Fruit fly (Drosophila melanogaster) whole organism, prepupa: ENCODE results near the gene fon.
A peak's percentile ranks its signal among the peaks of the same experiment; 100 is the strongest.

ENCODE experiments used
- Blimp-1 ChIP-seq: fragments of 200-800 bp; sonication (Bioruptor generic); optimal IDR thresholded peaks from 3 replicates; lab custom pipeline; 2017; ENCODE audit warnings: missing biosample characterization, missing genetic modification characterization, mild to moderate bottlenecking, moderate library complexity, missing genetic modification reagents
- CG10631 ChIP-seq: fragments of 200-800 bp; sonication (Bioruptor generic); optimal IDR thresholded peaks from 2 replicates; lab custom pipeline; 2016; ENCODE audit warnings: missing biosample characterization, missing genetic modification characterization
- CG10669 ChIP-seq: fragments of 200-800 bp; sonication (Bioruptor generic); optimal IDR thresholded peaks from 3 replicates; lab custom pipeline; 2018; ENCODE audit warnings: missing biosample characterization, mild to moderate bottlenecking, missing genetic modification characterization, moderate library complexity
- CG11294 ChIP-seq: fragments of 200-800 bp; sonication (Bioruptor generic); IDR thresholded peaks from 2 replicates; pipeline ENCODE4 v1.3.6; 2022; ENCODE audit warnings: missing biosample characterization, missing genetic modification characterization
- CG11762 ChIP-seq: fragments of 200-800 bp; sonication (Bioruptor generic); optimal IDR thresholded peaks from 3 replicates; lab custom pipeline; 2016; ENCODE audit warnings: missing biosample characterization, missing genetic modification characterization; ENCODE audit not compliant: insufficient read depth
- CG11902 ChIP-seq: fragments of 200-800 bp; sonication (Bioruptor generic); optimal IDR thresholded peaks from 3 replicates; lab custom pipeline; 2016; ENCODE audit warnings: missing biosample characterization, missing genetic modification characterization
- CG15336 ChIP-seq: fragments of 200-800 bp; sonication (Bioruptor generic); IDR thresholded peaks from 2 replicates; pipeline ENCODE4 v1.3.6; 2022; ENCODE audit warnings: missing biosample characterization, missing genetic modification characterization
- CG1621 ChIP-seq: fragments of 200-800 bp; sonication (Bioruptor generic); optimal IDR thresholded peaks from 3 replicates; lab custom pipeline; 2018; ENCODE audit warnings: missing biosample characterization, mild to moderate bottlenecking, missing genetic modification characterization
- CG32006 ChIP-seq: fragments of 200-800 bp; sonication (Bioruptor generic); optimal IDR thresholded peaks from 3 replicates; lab custom pipeline; 2017; ENCODE audit warnings: missing biosample characterization, mild to moderate bottlenecking, missing genetic modification characterization
- CG3919 ChIP-seq: fragments of 200-800 bp; sonication (Bioruptor generic); optimal IDR thresholded peaks from 3 replicates; lab custom pipeline; 2016; ENCODE audit warnings: missing biosample characterization, missing genetic modification characterization
- CG4318 ChIP-seq: fragments of 200-800 bp; sonication (Bioruptor generic); optimal IDR thresholded peaks from 3 replicates; lab custom pipeline; 2017; ENCODE audit warnings: missing biosample characterization, mild to moderate bottlenecking, missing genetic modification characterization
- CG6163 ChIP-seq: fragments of 200-800 bp; sonication (Bioruptor generic); IDR thresholded peaks from 3 replicates; pipeline ENCODE4 v1.3.6; 2022; ENCODE audit warnings: missing biosample characterization, missing genetic modification characterization
- CG6792 ChIP-seq: fragments of 200-800 bp; sonication (Bioruptor generic); optimal IDR thresholded peaks from 3 replicates; lab custom pipeline; 2016; ENCODE audit warnings: missing biosample characterization, missing genetic modification characterization
- CG8119 ChIP-seq: fragments of 200-800 bp; sonication (Bioruptor generic); IDR thresholded peaks from 3 replicates; pipeline ENCODE4 v1.3.6; 2022; ENCODE audit warnings: missing biosample characterization, missing genetic modification characterization
- CG8319 ChIP-seq: fragments of 200-800 bp; sonication (Bioruptor generic); optimal IDR thresholded peaks from 3 replicates; lab custom pipeline; 2016; ENCODE audit warnings: missing biosample characterization, missing genetic modification characterization
- Eip75B ChIP-seq: fragments of 200-800 bp; sonication (Bioruptor generic); optimal IDR thresholded peaks from 3 replicates; lab custom pipeline; 2016; ENCODE audit warnings: missing biosample characterization, missing genetic modification characterization
- Eip78C ChIP-seq: fragments of 200-800 bp; sonication (Bioruptor generic); peaks from one replicate; lab custom pipeline; 2016; ENCODE audit warnings: missing biosample characterization, missing genetic modification characterization
- Eip93F ChIP-seq: fragments of 200-800 bp; sonication (Bioruptor generic); optimal IDR thresholded peaks from 2 replicates; lab custom pipeline; 2016; ENCODE audit warnings: missing biosample characterization, mild to moderate bottlenecking, missing genetic modification characterization
- Ets21C ChIP-seq: fragments of 200-800 bp; sonication (Bioruptor generic); optimal IDR thresholded peaks from 3 replicates; lab custom pipeline; 2016; ENCODE audit warnings: missing biosample characterization, missing genetic modification characterization
- Ets96B ChIP-seq: fragments of 200-800 bp; optimal IDR thresholded peaks from 2 replicates; lab custom pipeline; 2019; ENCODE audit warnings: missing biosample characterization, mild to moderate bottlenecking, missing genetic modification characterization, moderate library complexity
- Hr38 ChIP-seq: sonication (Bioruptor generic); optimal IDR thresholded peaks from 2 replicates; lab custom pipeline; 2016; ENCODE audit warnings: missing biosample characterization, missing genetic modification characterization
- Hr39 ChIP-seq: fragments of 200-800 bp; sonication (Bioruptor generic); optimal IDR thresholded peaks from 2 replicates; lab custom pipeline; 2016; ENCODE audit warnings: missing biosample characterization, missing genetic modification characterization
- Hr4 ChIP-seq: fragments of 200-800 bp; sonication (Bioruptor generic); optimal IDR thresholded peaks from 3 replicates; lab custom pipeline; 2016; ENCODE audit warnings: missing biosample characterization, missing genetic modification characterization
- Lpt ChIP-seq: fragments of 200-800 bp; sonication (Bioruptor generic); optimal IDR thresholded peaks from 3 replicates; lab custom pipeline; 2016; ENCODE audit warnings: missing biosample characterization, missing genetic modification characterization
- Met ChIP-seq: fragments of 200-800 bp; sonication (Bioruptor generic); optimal IDR thresholded peaks from 3 replicates; lab custom pipeline; 2016; ENCODE audit warnings: missing biosample characterization, missing genetic modification characterization
- OdsH ChIP-seq: fragments of 200-800 bp; sonication (Bioruptor generic); optimal IDR thresholded peaks from 3 replicates; lab custom pipeline; 2016; ENCODE audit warnings: missing biosample characterization, missing genetic modification characterization
- Smox ChIP-seq: fragments of 200-800 bp; sonication (Bioruptor generic); optimal IDR thresholded peaks from 3 replicates; lab custom pipeline; 2016; ENCODE audit warnings: missing biosample characterization, missing genetic modification characterization
- Sox102F ChIP-seq: fragments of 200-800 bp; sonication (Bioruptor generic); optimal IDR thresholded peaks from 2 replicates; lab custom pipeline; 2016; ENCODE audit warnings: missing biosample characterization, mild to moderate bottlenecking, missing genetic modification characterization
- Sox15 ChIP-seq: fragments of 200-800 bp; sonication (Bioruptor generic); optimal IDR thresholded peaks from 3 replicates; lab custom pipeline; 2016; ENCODE audit warnings: missing biosample characterization, missing genetic modification characterization
- achi ChIP-seq: fragments of 200-800 bp; sonication (Bioruptor generic); optimal IDR thresholded peaks from 3 replicates; lab custom pipeline; 2016; ENCODE audit warnings: missing biosample characterization, missing genetic modification characterization
- cyc ChIP-seq: fragments of 200-800 bp; sonication (Bioruptor generic); optimal IDR thresholded peaks from 3 replicates; lab custom pipeline; 2016; ENCODE audit warnings: missing biosample characterization, missing genetic modification characterization
- dsx ChIP-seq: fragments of 200-800 bp; optimal IDR thresholded peaks from 3 replicates; lab custom pipeline; 2019; ENCODE audit warnings: missing biosample characterization, mild to moderate bottlenecking, missing genetic modification characterization, moderate library complexity; ENCODE audit not compliant: poor library complexity, severe bottlenecking
- eg ChIP-seq: fragments of 200-800 bp; sonication (Bioruptor generic); IDR thresholded peaks from 3 replicates; pipeline ENCODE4 v1.3.6; 2022; ENCODE audit warnings: missing biosample characterization, missing genetic modification characterization
- esn ChIP-seq: fragments of 200-800 bp; sonication (Bioruptor generic); optimal IDR thresholded peaks from 2 replicates; lab custom pipeline; 2016; ENCODE audit warnings: missing biosample characterization, mild to moderate bottlenecking, missing genetic modification characterization, moderate library complexity
- fd59A ChIP-seq: fragments of 200-800 bp; sonication (Bioruptor generic); optimal IDR thresholded peaks from 2 replicates; lab custom pipeline; 2017; ENCODE audit warnings: missing biosample characterization, mild to moderate bottlenecking, missing genetic modification characterization, missing genetic modification reagents
- fd85E ChIP-seq: fragments of 200-800 bp; sonication (Bioruptor generic); optimal IDR thresholded peaks from 3 replicates; lab custom pipeline; 2016; ENCODE audit warnings: missing biosample characterization, missing genetic modification characterization
- lz ChIP-seq: fragments of 200-800 bp; sonication (Bioruptor generic); optimal IDR thresholded peaks from 3 replicates; lab custom pipeline; 2016; ENCODE audit warnings: missing biosample characterization, missing genetic modification characterization
- net ChIP-seq: fragments of 200-800 bp; sonication (Bioruptor generic); optimal IDR thresholded peaks from 3 replicates; lab custom pipeline; 2016; ENCODE audit warnings: missing biosample characterization, missing genetic modification characterization
- pdm3 ChIP-seq: fragments of 200-800 bp; sonication (Bioruptor generic); optimal IDR thresholded peaks from 3 replicates; lab custom pipeline; 2016; ENCODE audit warnings: missing biosample characterization, missing genetic modification characterization
- salr ChIP-seq, 2 experiments: fragments of 200-800 bp; sonication (Bioruptor generic); optimal IDR thresholded peaks; 3 replicates each; lab custom pipeline; 2016 to 2018; ENCODE audit warnings: missing biosample characterization in 2 of 2, missing genetic modification characterization in 2 of 2, mild to moderate bottlenecking in 1 of 2
- spab ChIP-seq: fragments of 200-800 bp; sonication (Bioruptor generic); optimal IDR thresholded peaks from 2 replicates; lab custom pipeline; 2017; ENCODE audit warnings: missing biosample characterization, mild to moderate bottlenecking, missing genetic modification characterization, missing genetic modification reagents
- ss ChIP-seq, 2 experiments: fragments of 200-800 bp; sonication (Bioruptor generic); optimal IDR thresholded peaks; 2 replicates in 1 of 2; 3 replicates in 1 of 2; lab custom pipeline; 2017 to 2018; ENCODE audit warnings: mild to moderate bottlenecking in 2 of 2, missing biosample characterization in 2 of 2, missing genetic modification characterization in 2 of 2, moderate library complexity in 1 of 2
- svp ChIP-seq: fragments of 200-800 bp; sonication (Bioruptor generic); peaks from one replicate; lab custom pipeline; 2016; ENCODE audit warnings: missing biosample characterization, missing genetic modification characterization
- vri ChIP-seq: fragments of 200-800 bp; sonication (Bioruptor generic); optimal IDR thresholded peaks from 3 replicates; lab custom pipeline; 2016; ENCODE audit warnings: missing biosample characterization, mild to moderate bottlenecking, missing genetic modification characterization

The fon gene

dm6 chr2L:19402667-19403066, 16.7 kb upstream of the fon start:
- TF ChIP-seq CG11902 (GFP tag; lab: Kevin White, UChicago) (no peak), CG8319 (GFP tag; lab: Kevin White, UChicago) (no peak), Hr38 (GFP tag; lab: Kevin White, UChicago) (no peak), Ets96B (no peak), CG10631 (no peak), achi (GFP tag; lab: Kevin White, UChicago) (no peak), CG11294 (no peak), Blimp-1 (no peak), pdm3 (GFP tag; lab: Kevin White, UChicago) (no peak), Met (GFP tag; lab: Kevin White, UChicago) (no peak), spab (GFP tag; lab: Kevin White, UChicago) (no peak)

dm6 chr2L:19401914-19402313, 15.9 kb upstream of the fon start:
- TF ChIP-seq vri (GFP tag; lab: Kevin White, UChicago) (no peak), Eip75B (GFP tag; lab: Kevin White, UChicago) (no peak), CG15336 (GFP tag; lab: Robert Waterston, UW) (no peak), fd59A (GFP tag; lab: Kevin White, UChicago) (no peak), esn (GFP tag; lab: Kevin White, UChicago) (no peak), CG6792 (no peak), salr (GFP tag; optimal IDR thresholded peaks at IDR 0.05; lab: Kevin White, UChicago) (no peak), cyc (no peak), Ets96B (no peak), Lpt (no peak), CG32006 (GFP tag; lab: Kevin White, UChicago) (no peak), Smox (no peak), Eip93F (GFP tag; lab: Kevin White, UChicago) (no peak), CG11294 (no peak), Hr38 (GFP tag; lab: Kevin White, UChicago) (no peak), CG4318 (GFP tag; lab: Kevin White, UChicago) (no peak), ss (GFP tag; optimal IDR thresholded peaks at IDR 0.05; lab: Kevin White, UChicago) (no peak)

- TF ChIP-seq CG10631 (peak; percentile 90), salr (GFP tag; optimal IDR thresholded peaks at IDR 0.05; lab: Kevin White, UChicago) (peak; percentile 33 to 81), Eip78C (GFP tag; lab: Kevin White, UChicago) (peak; percentile 82), CG1621 (tag; lab: Kevin White, UChicago) (peak; percentile 25), CG3919 (GFP tag; lab: Kevin White, UChicago) (peak; percentile 50), Eip75B (GFP tag; lab: Kevin White, UChicago) (peak; percentile 47), CG6792 (peak; percentile 67), lz (GFP tag; lab: Kevin White, UChicago) (peak; percentile 59), net (GFP tag; lab: Kevin White, UChicago) (peak; percentile 54), Ets21C (GFP tag; lab: Kevin White, UChicago) (peak; percentile 61), CG4318 (GFP tag; lab: Kevin White, UChicago) (peak; percentile 66), Hr4 (GFP tag; lab: Kevin White, UChicago) (peak; percentile 42), Sox102F (GFP tag; lab: Kevin White, UChicago) (peak; percentile 38), CG10669 (GFP tag; lab: Kevin White, UChicago) (peak; percentile 71), CG6163 (GFP tag; lab: Robert Waterston, UW) (peak; percentile 63), Lpt (peak; percentile 49), OdsH (GFP tag; lab: Kevin White, UChicago) (peak; percentile 82), CG11762 (GFP tag; lab: Kevin White, UChicago) (peak; percentile 64), Hr39 (peak; percentile 52), Met (GFP tag; lab: Kevin White, UChicago) (peak; percentile 69), dsx (GFP tag; lab: Kevin White, UChicago) (peak; percentile 32), Smox (peak; percentile 18), CG8319 (GFP tag; lab: Kevin White, UChicago) (peak; percentile 25), eg (peak; percentile 59), Sox15 (GFP tag; lab: Kevin White, UChicago) (peak; percentile 66), CG11902 (GFP tag; lab: Kevin White, UChicago) (peak; percentile 28), svp (peak; percentile 72), Ets96B (peak; percentile 81), Blimp-1 (peak; percentile 77), fd59A (GFP tag; lab: Kevin White, UChicago) (peak; percentile 28), vri (GFP tag; lab: Kevin White, UChicago) (peak; percentile 50), fd85E (GFP tag; lab: Kevin White, UChicago) (peak; percentile 5), CG8119 (peak; percentile 64; the same call in 2 of the 3 replicates), pdm3 (GFP tag; lab: Kevin White, UChicago) (peak; percentile 54)
These were observed 12.6 kb upstream of the fon start, which contains the start of gene CG17544 for dm6 chr2L:19398317-19399234. TSS of gene CG17544 (minus strand) at chr2L:19398493.
